Worm (Caenorhabditis elegans): ENCODE measurements around the gene panl-3.
A peak's percentile ranks its signal among the peaks of the same experiment; 100 is the strongest.

DNA sequence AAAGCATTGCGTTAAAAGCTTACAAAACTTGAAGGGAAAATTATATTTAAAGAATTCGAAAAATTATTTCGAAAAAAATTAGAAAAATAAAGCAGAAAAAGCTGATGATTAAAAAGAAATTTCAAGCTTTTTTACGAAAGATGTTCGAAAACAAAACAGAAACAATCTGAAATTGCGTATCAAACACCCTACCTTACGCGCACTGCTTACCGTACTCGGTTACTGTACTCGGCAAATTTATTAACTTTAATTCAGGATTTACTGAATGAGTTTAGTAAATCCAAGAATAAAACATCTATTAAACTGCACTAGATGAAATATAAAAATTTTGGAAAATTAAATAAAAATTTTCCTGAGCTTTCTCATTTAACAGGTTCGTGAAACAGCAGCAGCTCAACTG, 43.6 kb downstream of the panl-3 start:
- no peak for TF ChIP-seq ama-1 (optimal IDR thresholded peaks at IDR 0.05)
- TF ChIP-seq R02D3.7 (tag; optimal IDR thresholded peaks at IDR 0.05), result no peak
- no peak for TF ChIP-seq lin-15B (tag; optimal IDR thresholded peaks at IDR 0.05)
- no peak for TF ChIP-seq fos-1 (tag; optimal IDR thresholded peaks at IDR 0.05)
- TF ChIP-seq jun-1 (tag; optimal IDR thresholded peaks at IDR 0.05), result no peak
- TF ChIP-seq cey-2 (tag; optimal IDR thresholded peaks at IDR 0.05; ENCODE audit: borderline replicate concordance, insufficient read depth), result no peak
- TF ChIP-seq lsy-2 (tag; optimal IDR thresholded peaks at IDR 0.05), result peak in 1 of 2 experiments; percentile 56
- TF ChIP-seq nhr-10 (tag; optimal IDR thresholded peaks at IDR 0.05), result no peak
- TF ChIP-seq lin-29 (GFP tag; IDR thresholded peaks at IDR 0.05), result no peak
- no peak for TF ChIP-seq lin-13 (GFP tag; optimal IDR thresholded peaks at IDR 0.05)
- TF ChIP-seq unc-130 (GFP tag; optimal IDR thresholded peaks at IDR 0.05), result no peak
- no peak for TF ChIP-seq fkh-10 (GFP tag; optimal IDR thresholded peaks at IDR 0.05)
- TF ChIP-seq mdl-1 (tag; optimal IDR thresholded peaks at IDR 0.05), result no peak
